Worm (Caenorhabditis elegans) whole organism, late embryonic: ENCODE data around the gene C27B7.2.

Experiments used
- K02D7.2 ChIP-seq: sonication (generic microtip); optimal IDR thresholded peaks from 2 replicates; lab custom pipeline; 2017; ENCODE audit warnings: mild to moderate bottlenecking, missing genetic modification characterization, missing compliant biosample characterization
- K09A11.1 ChIP-seq: sonication (generic microtip); optimal IDR thresholded peaks from 2 replicates; lab custom pipeline; 2017; ENCODE audit warnings: antibody characterized with exemption, mild to moderate bottlenecking, missing genetic modification characterization, missing compliant biosample characterization; ENCODE audit not compliant: insufficient read depth
- T23F11.4 ChIP-seq: fragments of 200-800 bp; sonication (Bioruptor generic); optimal IDR thresholded peaks from 2 replicates; lab custom pipeline; 2018; ENCODE audit warnings: mild to moderate bottlenecking, missing genetic modification characterization, missing compliant biosample characterization
- ahr-1 ChIP-seq: sonication (generic microtip); optimal IDR thresholded peaks from 2 replicates; lab custom pipeline; 2016; ENCODE audit warnings: missing genetic modification characterization, missing compliant biosample characterization
- ama-1 ChIP-seq: fragments of 150-350 bp; optimal IDR thresholded peaks from 2 replicates; lab custom pipeline; 2014
- ceh-14 ChIP-seq: sonication (generic microtip); optimal IDR thresholded peaks from 2 replicates; lab custom pipeline; 2016; ENCODE audit warnings: missing genotype, missing genetic modification characterization, missing compliant biosample characterization
- ceh-2 ChIP-seq: sonication (generic microtip); optimal IDR thresholded peaks from 2 replicates; lab custom pipeline; 2016; ENCODE audit warnings: missing genotype, missing genetic modification characterization, missing compliant biosample characterization
- ceh-22 ChIP-seq: sonication (generic microtip); optimal IDR thresholded peaks from 2 replicates; lab custom pipeline; 2017; ENCODE audit warnings: missing biosample characterization, missing genetic modification characterization
- ceh-24 ChIP-seq: sonication (generic microtip); optimal IDR thresholded peaks from 2 replicates; lab custom pipeline; 2016; ENCODE audit warnings: mild to moderate bottlenecking, missing genetic modification characterization, missing compliant biosample characterization
- ceh-31 ChIP-seq: sonication (generic microtip); optimal IDR thresholded peaks from 2 replicates; lab custom pipeline; 2016; ENCODE audit warnings: missing genetic modification characterization, missing compliant biosample characterization
- ceh-48 ChIP-seq: sonication (generic microtip); optimal IDR thresholded peaks from 2 replicates; lab custom pipeline; 2016; ENCODE audit warnings: missing genetic modification characterization, inconsistent platforms, missing compliant biosample characterization
- ceh-6 ChIP-seq: fragments of 200-800 bp; sonication (Bioruptor generic); optimal IDR thresholded peaks from 2 replicates; lab custom pipeline; 2018; ENCODE audit warnings: mild to moderate bottlenecking, missing genetic modification characterization, missing compliant biosample characterization
- ceh-9 ChIP-seq: sonication (generic microtip); optimal IDR thresholded peaks from 2 replicates; lab custom pipeline; 2016; ENCODE audit warnings: mild to moderate bottlenecking, missing genetic modification characterization, inconsistent platforms, missing compliant biosample characterization
- dve-1 ChIP-seq: sonication (generic microtip); optimal IDR thresholded peaks from 2 replicates; lab custom pipeline; 2017; ENCODE audit warnings: antibody characterized with exemption, mild to moderate bottlenecking, missing genetic modification characterization, missing compliant biosample characterization
- elt-2 ChIP-seq: sonication (generic microtip); optimal IDR thresholded peaks from 2 replicates; lab custom pipeline; 2016; ENCODE audit warnings: missing genetic modification reagents, missing genetic modification characterization, missing compliant biosample characterization
- elt-4 ChIP-seq: sonication (generic microtip); optimal IDR thresholded peaks from 2 replicates; lab custom pipeline; 2016; ENCODE audit warnings: missing genetic modification characterization, missing compliant biosample characterization
- ets-4 ChIP-seq: sonication (generic microtip); optimal IDR thresholded peaks from 2 replicates; lab custom pipeline; 2016; ENCODE audit warnings: missing genetic modification characterization, missing compliant biosample characterization
- eyg-1 ChIP-seq: sonication (generic microtip); optimal IDR thresholded peaks from 2 replicates; lab custom pipeline; 2016; ENCODE audit warnings: missing genotype, missing genetic modification characterization, missing compliant biosample characterization
- fax-1 ChIP-seq: sonication (generic microtip); optimal IDR thresholded peaks from 2 replicates; lab custom pipeline; 2016; ENCODE audit warnings: missing genotype, missing genetic modification characterization, missing compliant biosample characterization
- hlh-8 ChIP-seq: sonication (generic microtip); optimal IDR thresholded peaks from 2 replicates; lab custom pipeline; 2016; ENCODE audit warnings: missing genotype, missing genetic modification characterization, missing compliant biosample characterization
- lim-6 ChIP-seq: sonication (generic microtip); optimal IDR thresholded peaks from 2 replicates; lab custom pipeline; 2016; ENCODE audit warnings: missing genetic modification characterization, missing compliant biosample characterization
- madf-2 ChIP-seq: sonication (generic microtip); optimal IDR thresholded peaks from 2 replicates; lab custom pipeline; 2017; ENCODE audit warnings: missing genetic modification characterization, missing compliant biosample characterization
- mec-3 ChIP-seq: sonication (generic microtip); optimal IDR thresholded peaks from 2 replicates; lab custom pipeline; 2016; ENCODE audit warnings: borderline replicate concordance, missing genetic modification characterization, missing compliant biosample characterization
- nfya-1 ChIP-seq: sonication (generic microtip); optimal IDR thresholded peaks from 2 replicates; lab custom pipeline; 2017; ENCODE audit warnings: missing genetic modification characterization, mild to moderate bottlenecking, missing compliant biosample characterization, antibody characterized with exemption, moderate library complexity
- nhr-232 ChIP-seq: sonication (generic microtip); optimal IDR thresholded peaks from 2 replicates; lab custom pipeline; 2016; ENCODE audit warnings: missing genetic modification characterization, missing compliant biosample characterization
- npax-4 ChIP-seq: sonication (generic microtip); optimal IDR thresholded peaks from 2 replicates; lab custom pipeline; 2016; ENCODE audit warnings: missing genetic modification characterization, missing compliant biosample characterization
- pha-4 ChIP-seq: fragments of 150-350 bp; optimal IDR thresholded peaks from 2 replicates; lab custom pipeline; 2018; ENCODE audit warnings: missing biosample characterization, missing genetic modification reagents, missing genetic modification characterization
- pqm-1 ChIP-seq: sonication (generic microtip); optimal IDR thresholded peaks from 2 replicates; lab custom pipeline; 2016; ENCODE audit warnings: missing genetic modification characterization, missing compliant biosample characterization
- sdc-2 ChIP-seq: sonication (generic microtip); optimal IDR thresholded peaks from 2 replicates; lab custom pipeline; 2016; ENCODE audit warnings: missing genotype, missing genetic modification characterization, missing compliant biosample characterization
- tbx-2 ChIP-seq: sonication (generic microtip); optimal IDR thresholded peaks from 2 replicates; lab custom pipeline; 2016; ENCODE audit warnings: missing genetic modification characterization, missing compliant biosample characterization
- ttx-3 ChIP-seq: sonication (generic microtip); optimal IDR thresholded peaks from 2 replicates; lab custom pipeline; 2016; ENCODE audit warnings: missing genetic modification reagents, missing genetic modification characterization, missing compliant biosample characterization
- unc-3 ChIP-seq, 2 experiments: fragments of 200-800 bp in 1 of 2; sonication (Bioruptor generic) in 1 of 2; sonication (generic microtip) in 1 of 2; conservative IDR thresholded peaks in 1 of 2; optimal IDR thresholded peaks in 1 of 2; 2 replicates each; pipeline versions ENCODE4 v1.3.6 to Lab custom; 2016 to 2022; ENCODE audit warnings: missing compliant biosample characterization in 2 of 2, missing genetic modification characterization in 2 of 2, missing genetic modification reagents in 1 of 2
- unc-55 ChIP-seq: sonication (generic microtip); optimal IDR thresholded peaks from 2 replicates; lab custom pipeline; 2017; ENCODE audit warnings: missing biosample characterization, missing genetic modification reagents, missing genetic modification characterization
- unc-86 ChIP-seq: sonication (generic microtip); optimal IDR thresholded peaks from 2 replicates; lab custom pipeline; 2016; ENCODE audit warnings: missing genetic modification characterization, missing compliant biosample characterization

The C27B7.2 gene

DNA sequence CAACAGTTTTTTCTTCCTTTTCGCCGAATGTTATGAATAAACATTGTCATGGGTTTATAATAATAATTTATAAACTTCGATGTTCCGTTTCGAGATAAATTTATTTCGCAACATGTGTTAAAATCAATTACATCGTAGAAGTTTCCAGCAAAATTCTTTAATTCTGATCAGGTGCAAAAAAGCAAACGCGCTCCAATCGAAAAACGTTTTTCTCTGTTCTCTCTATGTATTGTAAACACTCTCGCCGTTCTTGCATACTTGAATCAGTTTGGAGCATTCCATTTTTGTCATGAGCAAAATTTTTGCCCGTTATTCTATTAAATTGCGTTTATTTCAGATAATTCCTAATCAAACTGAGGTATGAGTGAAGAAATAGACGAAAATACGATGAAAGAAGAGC lies 1.1 kb downstream of the C27B7.2 start, which contains the start of gene rad-54.L2 (continued):
- TF ChIP-seq unc-86 (tag; lab: Kevin White, UChicago) (no peak), ceh-48 (tag; lab: Kevin White, UChicago) (no peak), unc-55 (GFP tag; lab: Kevin White, UChicago) (peak; percentile 62), T23F11.4 (GFP tag; lab: Kevin White, UChicago) (no peak)
- TF ChIP-seq, all 69 proteins: peak for 5

DNA sequence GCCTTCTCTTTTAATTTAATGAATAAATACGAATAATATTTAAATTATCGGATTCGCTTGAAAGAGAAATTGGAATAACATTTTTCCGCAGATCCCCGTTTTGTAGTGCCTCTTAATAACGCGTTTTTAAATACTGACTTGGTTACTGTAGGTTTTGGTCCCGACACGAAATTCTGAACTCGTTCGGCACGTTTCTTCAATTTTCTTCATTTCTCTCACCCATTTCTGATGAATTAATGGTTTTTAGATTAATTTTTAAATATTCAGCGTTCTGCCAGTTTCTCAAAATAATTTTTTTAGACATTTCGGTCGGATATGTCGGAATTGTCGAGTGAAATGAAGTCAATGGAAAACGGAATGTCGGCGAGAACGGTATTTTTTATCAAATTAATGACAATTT lies 8.7 kb downstream of the C27B7.2 start, which contains the start of gene C27B7.5:
Gene C27B7.5, plus strand, starts transcription at position 301 of the 400 bp plus-strand sequence.
- TF ChIP-seq ttx-3 (tag; lab: Kevin White, UChicago): no peak
- no peak for TF ChIP-seq npax-4 (tag; lab: Kevin White, UChicago)
- TF ChIP-seq mec-3 (tag; lab: Kevin White, UChicago): no peak
- no peak for TF ChIP-seq elt-4
- TF ChIP-seq fax-1 (tag; lab: Kevin White, UChicago): no peak
- TF ChIP-seq ceh-14 (tag; lab: Kevin White, UChicago): no peak
- TF ChIP-seq hlh-8: no peak
- no peak for TF ChIP-seq sdc-2 (tag; lab: Kevin White, UChicago)
- TF ChIP-seq ama-1: no peak

DNA sequence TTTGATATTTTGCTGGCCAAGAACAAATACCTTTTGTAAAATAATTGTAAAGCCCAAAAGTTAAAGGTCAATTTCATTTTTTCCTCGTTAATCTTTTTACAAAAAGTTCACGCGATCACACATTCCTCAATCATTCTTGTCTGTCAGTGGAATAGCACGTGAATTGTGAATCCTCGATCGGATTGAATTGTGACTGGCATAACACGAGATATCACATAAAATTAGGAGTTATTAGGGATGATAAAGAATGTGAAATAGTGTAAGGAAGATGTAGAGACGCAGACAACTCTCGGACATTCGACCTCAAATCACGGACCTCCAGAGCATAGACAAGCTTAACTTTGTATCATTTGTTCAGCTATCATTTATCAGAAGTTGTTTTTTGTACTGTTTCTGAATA lies 13.5 kb downstream of the C27B7.2 start, which contains the start of gene C27B7.6:
Gene C27B7.6, minus strand, starts transcription at position 182 of the 400 bp plus-strand sequence.
- peak; percentile 69 for TF ChIP-seq unc-55 (GFP tag; lab: Kevin White, UChicago)
- no peak for TF ChIP-seq ceh-6
- TF ChIP-seq, all 69 proteins: peak for 1

DNA sequence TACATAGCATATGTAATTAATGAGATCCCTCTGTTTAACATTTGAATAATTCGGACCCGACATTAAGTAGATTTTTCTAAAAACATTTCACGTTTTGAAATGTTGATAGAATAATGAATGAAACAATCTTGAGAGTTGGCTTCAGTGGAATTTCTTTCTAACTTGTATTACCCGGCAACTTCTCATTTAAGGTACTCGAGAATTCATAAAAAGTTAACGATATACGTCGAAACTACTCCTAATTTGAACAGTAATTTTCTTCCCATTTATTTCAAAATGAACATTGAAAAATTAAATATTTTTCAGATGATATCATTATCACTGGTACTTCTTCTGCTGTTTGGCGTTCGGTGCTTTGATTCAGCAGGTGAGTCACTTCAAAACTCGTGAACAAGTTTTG lies 14.1 kb downstream of the C27B7.2 start, which contains the start of gene C27B7.7:
Gene C27B7.7, plus strand, starts transcription at position 301 of the 400 bp plus-strand sequence.
- no peak for TF ChIP-seq dve-1 (tag; lab: Kevin White, UChicago)
- TF ChIP-seq nfya-1 (tag; lab: Kevin White, UChicago): no peak
- no peak for TF ChIP-seq ets-4 (tag; lab: Kevin White, UChicago)
- TF ChIP-seq sdc-2 (tag; lab: Kevin White, UChicago): no peak
- no peak for TF ChIP-seq ceh-2
- TF ChIP-seq ceh-22 (tag; lab: Kevin White, UChicago): no peak
- no peak for TF ChIP-seq unc-86 (tag; lab: Kevin White, UChicago)
- TF ChIP-seq ceh-6: no peak
- no peak for TF ChIP-seq madf-2
- no peak for TF ChIP-seq ahr-1 (tag; lab: Kevin White, UChicago)
- TF ChIP-seq ceh-9 (tag; lab: Kevin White, UChicago): no peak
- TF ChIP-seq unc-3 (GFP tag; conservative IDR thresholded peaks at IDR 0.05; lab: Robert Waterston, UW): no peak
- TF ChIP-seq unc-3 (tag; optimal IDR thresholded peaks at IDR 0.05; lab: Kevin White, UChicago): no peak

DNA sequence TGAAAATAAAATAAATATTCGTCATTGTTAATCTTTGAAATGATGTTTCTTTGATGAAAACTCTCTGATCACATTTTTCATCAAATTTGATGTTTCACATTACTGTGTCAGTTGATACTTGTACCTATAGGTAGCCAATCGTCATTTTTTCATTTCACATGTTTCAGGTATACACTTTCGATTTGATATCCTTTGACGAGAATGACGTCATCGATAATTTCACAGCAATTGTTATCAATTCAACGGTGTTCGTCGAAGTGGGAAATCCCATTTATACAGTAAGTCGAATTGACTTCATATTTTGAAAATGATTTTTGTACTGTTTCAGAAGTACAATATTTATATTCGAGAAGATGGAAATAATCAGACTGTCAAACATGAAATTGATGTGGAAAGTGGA lies 21.5 kb downstream of the C27B7.2 start:
- TF ChIP-seq ceh-31 (tag; lab: Kevin White, UChicago) (no peak), ceh-24 (tag; lab: Kevin White, UChicago) (no peak)

DNA sequence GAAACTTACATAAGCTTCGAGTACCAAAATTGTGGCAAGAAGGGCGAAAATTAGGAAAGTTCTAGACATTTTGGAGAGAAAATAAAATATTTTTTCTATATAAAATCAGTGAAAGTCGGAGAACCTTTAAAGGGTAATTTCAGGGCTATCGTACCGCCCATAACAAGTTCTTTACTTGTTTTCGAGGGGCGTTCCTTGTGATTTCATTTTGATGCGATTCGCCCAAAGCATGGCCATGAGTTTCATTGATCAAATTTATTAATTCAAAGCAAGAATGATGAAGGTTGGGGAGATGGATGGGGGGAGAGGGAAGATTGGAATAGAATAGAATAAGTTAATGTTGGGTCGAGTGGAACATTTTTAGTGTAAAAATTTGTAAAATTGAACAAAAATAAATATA lies 23.4 kb downstream of the C27B7.2 start, which contains the start of gene C27B7.9:
Gene C27B7.9, minus strand, starts transcription at position 101 of the 400 bp plus-strand sequence.
- TF ChIP-seq lim-6 (tag; lab: Kevin White, UChicago) (no peak), pqm-1 (tag; lab: Kevin White, UChicago) (no peak), nfya-1 (tag; lab: Kevin White, UChicago) (no peak), ttx-3 (tag; lab: Kevin White, UChicago) (no peak), pha-4 (tag; lab: Kevin White, UChicago) (no peak), K02D7.2 (tag; lab: Kevin White, UChicago) (no peak), ceh-48 (tag; lab: Kevin White, UChicago) (no peak), madf-2 (no peak)
- TF ChIP-seq, all 69 proteins: peak for 0

DNA sequence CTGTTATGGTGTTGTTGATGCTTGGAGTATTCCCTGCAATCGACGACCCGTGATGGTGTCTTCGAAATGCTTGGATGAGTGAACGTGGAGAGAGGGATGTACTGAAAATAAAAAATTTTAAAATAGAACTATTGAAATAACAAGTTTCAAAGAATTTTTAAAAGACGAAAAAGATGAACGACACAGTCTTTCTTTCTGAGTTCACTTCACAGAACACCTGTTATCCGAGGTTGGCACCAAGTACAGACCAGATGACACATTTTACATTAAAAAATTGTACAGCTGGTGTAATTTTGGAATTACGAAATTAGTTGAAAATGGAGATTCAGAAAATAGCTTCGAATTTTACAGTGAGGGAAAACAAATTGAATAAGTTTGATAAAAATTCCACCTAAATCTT lies 26.1 kb downstream of the C27B7.2 start, which contains the start of gene rap-1:
Gene rap-1, minus strand, starts transcription at position 101 of the 400 bp plus-strand sequence.
- TF ChIP-seq elt-2 (tag; lab: Kevin White, UChicago) (no peak), K09A11.1 (tag; lab: Kevin White, UChicago) (no peak), dve-1 (tag; lab: Kevin White, UChicago) (no peak), tbx-2 (no peak), npax-4 (tag; lab: Kevin White, UChicago) (no peak), unc-3 (GFP tag; conservative IDR thresholded peaks at IDR 0.05; lab: Robert Waterston, UW) (no peak), unc-3 (tag; optimal IDR thresholded peaks at IDR 0.05; lab: Kevin White, UChicago) (no peak), nhr-232 (no peak), eyg-1 (no peak), lim-6 (tag; lab: Kevin White, UChicago) (no peak)
